Fruit fly (Drosophila melanogaster): ENCODE measurements around the gene Fer3HCH.
A peak's percentile ranks its signal among the peaks of the same experiment; 100 is the strongest.

Gene Fer3HCH

dm6 chrX:13108144-13108824 lies at the start of gene Fer3HCH:
Gene Fer3HCH (minus strand): TSS chrX:13108194.
- no peak for TF ChIP-seq toe (GFP tag; optimal IDR thresholded peaks at IDR 0.05)
- TF ChIP-seq CG14711 (tag; optimal IDR thresholded peaks at IDR 0.05): peak; percentile 8
- peak; percentile 39 for TF ChIP-seq CG7101 (tag; optimal IDR thresholded peaks at IDR 0.05)
- TF ChIP-seq CG7045 (GFP tag; optimal IDR thresholded peaks at IDR 0.05): no peak
- TF ChIP-seq CG1620 (GFP tag; optimal IDR thresholded peaks at IDR 0.05): no peak
- TF ChIP-seq Crg-1 (GFP tag; optimal IDR thresholded peaks at IDR 0.05): peak; percentile 11
- TF ChIP-seq CG12768 (GFP tag; optimal IDR thresholded peaks at IDR 0.05): no peak

DNA sequence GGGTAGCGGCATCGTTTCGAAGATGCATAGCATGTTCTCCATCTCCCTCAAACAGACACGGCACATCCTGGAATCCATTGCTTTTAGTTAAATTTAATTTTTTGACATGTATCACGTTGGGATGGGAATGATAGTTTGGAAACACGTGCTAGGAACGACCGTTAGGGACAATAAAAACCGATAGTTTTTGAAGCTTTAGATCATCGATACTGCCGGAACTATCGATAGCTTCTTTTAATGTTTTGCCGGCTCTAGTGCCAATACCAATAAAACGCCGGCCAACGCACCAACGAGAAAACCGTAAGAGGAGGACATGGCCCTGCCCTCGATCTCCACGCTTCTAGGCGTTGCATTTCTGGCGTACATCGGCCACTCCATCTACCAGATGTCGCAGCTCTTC lies 46.8 kb upstream of the Fer3HCH start, which contains the start of the genes CG4318 and CG4332:
Gene CG4318, minus strand, starts transcription at position 142 of the 400 bp plus-strand sequence.
Gene CG4332, plus strand, starts transcription at position 256 of the 400 bp plus-strand sequence.
- TF ChIP-seq CG14711 (tag; optimal IDR thresholded peaks at IDR 0.05) (no peak), CG5204 (GFP tag; optimal IDR thresholded peaks at IDR 0.05) (no peak), Crg-1 (GFP tag; optimal IDR thresholded peaks at IDR 0.05) (no peak), CG33017 (tag; optimal IDR thresholded peaks at IDR 0.05) (no peak), bab1 (GFP tag; optimal IDR thresholded peaks at IDR 0.05) (peak; percentile 58), Clk (GFP tag; optimal IDR thresholded peaks at IDR 0.05) (no peak), CG7045 (GFP tag; optimal IDR thresholded peaks at IDR 0.05) (no peak), kay (GFP tag; ENCODE audit: borderline replicate concordance) (no peak), ovo (GFP tag; optimal IDR thresholded peaks at IDR 0.05) (no peak), CG7101 (tag; optimal IDR thresholded peaks at IDR 0.05) (no peak), CG12768 (GFP tag; optimal IDR thresholded peaks at IDR 0.05) (no peak), Hr96 (GFP tag; optimal IDR thresholded peaks at IDR 0.05) (no peak), CG1620 (GFP tag; optimal IDR thresholded peaks at IDR 0.05) (no peak), Mnt (GFP tag; optimal IDR thresholded peaks at IDR 0.05) (peak; percentile 66), cnc (optimal IDR thresholded peaks at IDR 0.05) (no peak)

- TF ChIP-seq Hr96 (GFP tag; optimal IDR thresholded peaks at IDR 0.05) (no peak), cic (GFP tag; optimal IDR thresholded peaks at IDR 0.05) (no peak), Clk (GFP tag; optimal IDR thresholded peaks at IDR 0.05) (no peak), CG11617 (GFP tag; optimal IDR thresholded peaks at IDR 0.05) (no peak), CG7045 (GFP tag; optimal IDR thresholded peaks at IDR 0.05) (no peak), CG33017 (tag; optimal IDR thresholded peaks at IDR 0.05) (no peak), CG5204 (GFP tag; optimal IDR thresholded peaks at IDR 0.05) (no peak), pad (GFP tag; optimal IDR thresholded peaks at IDR 0.05) (no peak)
These were observed 41.1 kb upstream of the Fer3HCH start for dm6 chrX:13149083-13149482.

dm6 chrX:13145858-13146257 lies 37.9 kb upstream of the Fer3HCH start:
- TF ChIP-seq cic (GFP tag; optimal IDR thresholded peaks at IDR 0.05) (no peak), CG11617 (GFP tag; optimal IDR thresholded peaks at IDR 0.05) (no peak), CG7101 (tag; optimal IDR thresholded peaks at IDR 0.05) (no peak), Mnt (GFP tag; optimal IDR thresholded peaks at IDR 0.05) (no peak), CG5204 (GFP tag; optimal IDR thresholded peaks at IDR 0.05) (no peak), kay (GFP tag; ENCODE audit: borderline replicate concordance) (no peak), tj (GFP tag; optimal IDR thresholded peaks at IDR 0.05) (no peak), pad (GFP tag; optimal IDR thresholded peaks at IDR 0.05) (no peak), CG12768 (GFP tag; optimal IDR thresholded peaks at IDR 0.05) (no peak), CG7045 (GFP tag; optimal IDR thresholded peaks at IDR 0.05) (no peak), Hr96 (GFP tag; optimal IDR thresholded peaks at IDR 0.05) (no peak), cnc (optimal IDR thresholded peaks at IDR 0.05) (no peak), ovo (GFP tag; optimal IDR thresholded peaks at IDR 0.05) (no peak), bab1 (GFP tag; optimal IDR thresholded peaks at IDR 0.05) (no peak), CG14711 (tag; optimal IDR thresholded peaks at IDR 0.05) (no peak), Clk (GFP tag; optimal IDR thresholded peaks at IDR 0.05) (no peak), Crg-1 (GFP tag; optimal IDR thresholded peaks at IDR 0.05) (no peak), CG1620 (GFP tag; optimal IDR thresholded peaks at IDR 0.05) (no peak)

DNA sequence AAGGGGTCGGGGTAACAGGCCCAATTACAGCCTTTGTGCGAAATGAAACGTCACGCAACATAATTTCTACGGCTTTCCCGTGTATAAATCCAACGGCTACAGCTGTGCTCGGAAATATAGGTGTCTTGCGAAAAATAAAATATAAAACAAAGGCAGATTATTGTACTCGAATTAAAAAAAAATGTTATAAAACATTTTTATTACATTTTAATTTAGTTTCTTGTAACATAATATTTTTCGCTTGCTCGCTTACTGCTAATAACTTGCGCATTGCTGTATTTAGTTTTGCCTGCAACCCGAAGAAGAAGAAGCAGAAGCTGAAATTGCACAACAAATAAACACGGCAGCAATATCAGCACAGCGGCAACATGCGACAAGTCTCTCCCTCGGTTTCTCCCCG lies 35.1 kb upstream of the Fer3HCH start:
- TF ChIP-seq bab1 (GFP tag; optimal IDR thresholded peaks at IDR 0.05) (peak; percentile 21), CG11617 (GFP tag; optimal IDR thresholded peaks at IDR 0.05) (no peak)

- TF ChIP-seq kay (GFP tag; ENCODE audit: borderline replicate concordance): no peak
- TF ChIP-seq pad (GFP tag; optimal IDR thresholded peaks at IDR 0.05): no peak
- TF ChIP-seq CG14711 (tag; optimal IDR thresholded peaks at IDR 0.05): no peak
- TF ChIP-seq Clk (GFP tag; optimal IDR thresholded peaks at IDR 0.05): no peak
- TF ChIP-seq CG5204 (GFP tag; optimal IDR thresholded peaks at IDR 0.05): no peak
- TF ChIP-seq cnc (optimal IDR thresholded peaks at IDR 0.05): no peak
- TF ChIP-seq tj (GFP tag; optimal IDR thresholded peaks at IDR 0.05): no peak
- TF ChIP-seq CG33017 (tag; optimal IDR thresholded peaks at IDR 0.05): no peak
- no peak for TF ChIP-seq bab1 (GFP tag; optimal IDR thresholded peaks at IDR 0.05)
- TF ChIP-seq Mnt (GFP tag; optimal IDR thresholded peaks at IDR 0.05): no peak
- no peak for TF ChIP-seq CG1620 (GFP tag; optimal IDR thresholded peaks at IDR 0.05)
- no peak for TF ChIP-seq Crg-1 (GFP tag; optimal IDR thresholded peaks at IDR 0.05)
- TF ChIP-seq CG7045 (GFP tag; optimal IDR thresholded peaks at IDR 0.05): no peak
- TF ChIP-seq CG7101 (tag; optimal IDR thresholded peaks at IDR 0.05): no peak
- TF ChIP-seq ovo (GFP tag; optimal IDR thresholded peaks at IDR 0.05): no peak
These were observed 30.9 kb upstream of the Fer3HCH start, which contains the start of gene CG32645 for dm6 chrX:13138887-13139286. Gene CG32645 (plus strand): TSS chrX:13139199.

Data from whole organism, adult.